Fruit fly (Drosophila melanogaster) whole organism, embryonic: ENCODE results near the gene PolD3.

Experiments
- CG1024 ChIP-seq: fragments of 200-800 bp; sonication (Bioruptor generic); IDR thresholded peaks from 2 replicates; pipeline ENCODE4 v1.3.6; 2022; ENCODE audit warnings: missing biosample characterization, missing genetic modification characterization
- CG10267 ChIP-seq: fragments of 200-800 bp; sonication (Bioruptor generic); optimal IDR thresholded peaks from 2 replicates; lab custom pipeline; 2018; ENCODE audit warnings: missing biosample characterization, mild to moderate bottlenecking, missing genetic modification characterization, moderate library complexity
- CG11695 ChIP-seq: fragments of 200-800 bp; sonication (Bioruptor generic); IDR thresholded peaks from 3 replicates; pipeline ENCODE4 v1.3.6; 2022; ENCODE audit warnings: missing biosample characterization, missing genetic modification characterization
- CG11723 ChIP-seq: fragments of 200-800 bp; sonication (Bioruptor generic); optimal IDR thresholded peaks from 2 replicates; lab custom pipeline; 2017; ENCODE audit warnings: missing biosample characterization, mild to moderate bottlenecking, missing genetic modification characterization
- CG15269 ChIP-seq: fragments of 200-800 bp; sonication (Bioruptor generic); optimal IDR thresholded peaks from 2 replicates; lab custom pipeline; 2018; ENCODE audit warnings: missing biosample characterization, mild to moderate bottlenecking, missing genetic modification characterization, moderate library complexity
- CG1832 ChIP-seq: fragments of 200-800 bp; sonication (Bioruptor generic); optimal IDR thresholded peaks from 2 replicates; lab custom pipeline; 2017; ENCODE audit warnings: missing biosample characterization, mild to moderate bottlenecking, missing genetic modification characterization, inconsistent platforms
- CG18619 ChIP-seq: fragments of 200-800 bp; sonication (Bioruptor generic); optimal IDR thresholded peaks from 3 replicates; lab custom pipeline; 2017; ENCODE audit warnings: missing biosample characterization, mild to moderate bottlenecking, missing genetic modification characterization
- CG2120 ChIP-seq: fragments of 200-800 bp; sonication (Bioruptor generic); optimal IDR thresholded peaks from 3 replicates; lab custom pipeline; 2016; ENCODE audit warnings: missing biosample characterization, missing genetic modification characterization
- CG3281 ChIP-seq: fragments of 200-800 bp; sonication (Bioruptor generic); optimal IDR thresholded peaks from 3 replicates; lab custom pipeline; 2017; ENCODE audit warnings: missing biosample characterization, mild to moderate bottlenecking, missing genetic modification characterization
- CG34376 ChIP-seq: fragments of 200-800 bp; sonication (Bioruptor generic); optimal IDR thresholded peaks from 2 replicates; lab custom pipeline; 2018; ENCODE audit warnings: missing biosample characterization, mild to moderate bottlenecking, missing genetic modification characterization
- CG34422 ChIP-seq: fragments of 200-800 bp; sonication (Bioruptor generic); IDR thresholded peaks from 3 replicates; pipeline ENCODE4 v1.3.6; 2022; ENCODE audit warnings: missing biosample characterization, missing genetic modification characterization
- CG4424 ChIP-seq: fragments of 200-800 bp; sonication (Bioruptor generic); optimal IDR thresholded peaks from 3 replicates; lab custom pipeline; 2016; ENCODE audit warnings: missing biosample characterization, missing genetic modification characterization
- CG4730 ChIP-seq: fragments of 200-800 bp; sonication (Bioruptor generic); IDR thresholded peaks from 2 replicates; pipeline ENCODE4 v1.3.6; 2022; ENCODE audit warnings: missing biosample characterization, missing genetic modification characterization
- CG6765 ChIP-seq: fragments of 200-800 bp; sonication (Bioruptor generic); optimal IDR thresholded peaks from 3 replicates; lab custom pipeline; 2017; ENCODE audit warnings: missing biosample characterization, mild to moderate bottlenecking, missing genetic modification characterization
- CG7372 ChIP-seq: fragments of 200-800 bp; sonication (Bioruptor generic); IDR thresholded peaks from 2 replicates; pipeline ENCODE4 v1.3.6; 2022; ENCODE audit warnings: missing biosample characterization, missing genetic modification characterization
- CG7556 ChIP-seq: fragments of 200-800 bp; sonication (Bioruptor generic); optimal IDR thresholded peaks from 2 replicates; lab custom pipeline; 2017; ENCODE audit warnings: missing biosample characterization, mild to moderate bottlenecking, missing genetic modification characterization
- CG9876 ChIP-seq: fragments of 200-800 bp; sonication (Bioruptor generic); optimal IDR thresholded peaks from 2 replicates; lab custom pipeline; 2016; ENCODE audit warnings: missing biosample characterization, missing genetic modification characterization
- HHEX ChIP-seq: fragments of 200-800 bp; sonication (Bioruptor generic); optimal IDR thresholded peaks from 3 replicates; lab custom pipeline; 2017; ENCODE audit warnings: missing biosample characterization, mild to moderate bottlenecking, missing genetic modification characterization, missing genetic modification reagents
- HLH4C ChIP-seq: fragments of 200-800 bp; sonication (Bioruptor generic); IDR thresholded peaks from 3 replicates; pipeline ENCODE4 v1.3.6; 2022; ENCODE audit warnings: missing biosample characterization, missing genetic modification characterization; ENCODE audit not compliant: partially characterized antibody
- Hr78 ChIP-seq, 2 experiments: fragments of 200-800 bp in 1 of 2; fragments of >200 bp in 1 of 2; sonication (Bioruptor generic) in 1 of 2; optimal IDR thresholded peaks; 2 replicates each; lab custom pipeline; 2017 to 2019; ENCODE audit warnings: missing biosample characterization in 2 of 2, missing genetic modification characterization in 2 of 2, mild to moderate bottlenecking in 1 of 2, moderate library complexity in 1 of 2
- Kr ChIP-seq: fragments of 200-800 bp; sonication (Bioruptor generic); optimal IDR thresholded peaks from 2 replicates; lab custom pipeline; 2017; ENCODE audit warnings: missing biosample characterization, mild to moderate bottlenecking, missing genetic modification characterization
- MBD-R2 ChIP-seq: fragments of 200-800 bp; sonication (Bioruptor generic); IDR thresholded peaks from 2 replicates; pipeline ENCODE4 v1.3.6; 2022; ENCODE audit warnings: missing biosample characterization, missing genetic modification characterization
- Max ChIP-seq: fragments of 200-800 bp; sonication (Bioruptor generic); optimal IDR thresholded peaks from 2 replicates; lab custom pipeline; 2016; ENCODE audit warnings: missing biosample characterization, mild to moderate bottlenecking, missing genetic modification characterization
- NFAT ChIP-seq: fragments of 200-800 bp; sonication (Bioruptor generic); IDR thresholded peaks from 2 replicates; pipeline ENCODE4 v1.3.6; 2022; ENCODE audit warnings: missing biosample characterization, missing genetic modification characterization
- NK7.1 ChIP-seq: fragments of 200-800 bp; sonication (Bioruptor generic); optimal IDR thresholded peaks from 3 replicates; lab custom pipeline; 2016; ENCODE audit warnings: missing biosample characterization, missing genetic modification characterization
- Nf-YC ChIP-seq: fragments of 200-800 bp; optimal IDR thresholded peaks from 3 replicates; lab custom pipeline; 2019; ENCODE audit warnings: missing biosample characterization, mild to moderate bottlenecking, missing genetic modification characterization, moderate library complexity
- Spps ChIP-seq: fragments of 200-800 bp; sonication (Bioruptor generic); optimal IDR thresholded peaks from 2 replicates; lab custom pipeline; 2018; ENCODE audit warnings: missing biosample characterization, mild to moderate bottlenecking, missing genetic modification characterization
- TFAM ChIP-seq: fragments of 200-800 bp; sonication (Bioruptor generic); optimal IDR thresholded peaks from 2 replicates; lab custom pipeline; 2017; ENCODE audit warnings: missing biosample characterization, missing genetic modification characterization, inconsistent platforms
- Xrp1 ChIP-seq: fragments of 200-800 bp; sonication (Bioruptor generic); IDR thresholded peaks from 2 replicates; pipeline ENCODE4 v1.3.6; 2022; ENCODE audit warnings: missing biosample characterization, missing genetic modification characterization
- ase ChIP-seq: fragments of 200-800 bp; sonication (Bioruptor generic); IDR thresholded peaks from 3 replicates; pipeline ENCODE4 v1.3.6; 2022; ENCODE audit warnings: missing biosample characterization, missing genetic modification characterization
- cad ChIP-seq: fragments of >200 bp; optimal IDR thresholded peaks from 2 replicates; lab custom pipeline; 2017; ENCODE audit warnings: missing biosample characterization, missing genetic modification characterization
- chif ChIP-seq, 2 experiments: fragments of 200-800 bp; sonication (Bioruptor generic); optimal IDR thresholded peaks; 3 replicates each; lab custom pipeline; 2016; ENCODE audit warnings: missing biosample characterization in 2 of 2, missing genetic modification characterization in 2 of 2
- corto ChIP-seq: fragments of 200-800 bp; sonication (Bioruptor generic); optimal IDR thresholded peaks from 2 replicates; lab custom pipeline; 2016; ENCODE audit warnings: missing biosample characterization, mild to moderate bottlenecking, missing genetic modification characterization, moderate library complexity
- dimm ChIP-seq: fragments of 200-800 bp; sonication (Bioruptor generic); IDR thresholded peaks from 2 replicates; pipeline ENCODE4 v1.3.6; 2022; ENCODE audit warnings: missing biosample characterization, missing genetic modification characterization
- disco-r ChIP-seq: fragments of 200-800 bp; sonication (Bioruptor generic); optimal IDR thresholded peaks from 2 replicates; lab custom pipeline; 2016; ENCODE audit warnings: missing biosample characterization, missing genetic modification characterization
- dmrt11E ChIP-seq: fragments of 200-800 bp; sonication (Bioruptor generic); optimal IDR thresholded peaks from 3 replicates; lab custom pipeline; 2018; ENCODE audit warnings: missing biosample characterization, mild to moderate bottlenecking, missing genetic modification characterization, moderate library complexity
- emc ChIP-seq: fragments of 200-800 bp; sonication (Bioruptor generic); optimal IDR thresholded peaks from 2 replicates; lab custom pipeline; 2016; ENCODE audit warnings: missing biosample characterization, missing genetic modification characterization
- gsb-n ChIP-seq: fragments of 200-800 bp; sonication (Bioruptor generic); optimal IDR thresholded peaks from 3 replicates; lab custom pipeline; 2018; ENCODE audit warnings: missing biosample characterization, mild to moderate bottlenecking, missing genetic modification characterization
- hkb ChIP-seq, 2 experiments: fragments of 200-800 bp in 1 of 2; fragments of >200 bp in 1 of 2; sonication (Bioruptor generic) in 1 of 2; IDR thresholded peaks in 1 of 2; optimal IDR thresholded peaks in 1 of 2; 2 replicates each; pipeline versions ENCODE4 v1.3.6 to Lab custom; 2017 to 2022; ENCODE audit warnings: missing biosample characterization in 1 of 2, missing genetic modification characterization in 1 of 2
- insv ChIP-seq, 2 experiments: fragments of 200-800 bp; sonication (Bioruptor generic); optimal IDR thresholded peaks; 3 replicates each; lab custom pipeline; 2016 to 2018; ENCODE audit warnings: missing biosample characterization in 2 of 2, missing genetic modification characterization in 2 of 2
- knrl ChIP-seq: fragments of 200-800 bp; sonication (Bioruptor generic); IDR thresholded peaks from 3 replicates; pipeline ENCODE4 v1.3.6; 2022; ENCODE audit warnings: missing biosample characterization, missing genetic modification characterization; ENCODE audit not compliant: partially characterized antibody
- mam ChIP-seq: fragments of 200-800 bp; sonication (Bioruptor generic); optimal IDR thresholded peaks from 3 replicates; lab custom pipeline; 2016; ENCODE audit warnings: missing biosample characterization, missing genetic modification characterization
- otp ChIP-seq: fragments of 200-800 bp; sonication (Bioruptor generic); IDR thresholded peaks from 3 replicates; pipeline ENCODE4, ENCODE4 v1.3.6; 2022; ENCODE audit warnings: missing biosample characterization, missing genetic modification characterization
- pnt ChIP-seq: fragments of 200-800 bp; sonication (Bioruptor generic); optimal IDR thresholded peaks from 3 replicates; lab custom pipeline; 2016; ENCODE audit warnings: missing biosample characterization, missing genetic modification characterization
- sim ChIP-seq: fragments of 200-800 bp; sonication (Bioruptor generic); IDR thresholded peaks from 2 replicates; pipeline ENCODE4 v1.3.6; 2022; ENCODE audit warnings: missing biosample characterization, missing genetic modification characterization
- tio ChIP-seq: fragments of 200-800 bp; sonication (Bioruptor generic); optimal IDR thresholded peaks from 2 replicates; lab custom pipeline; 2017; ENCODE audit warnings: missing biosample characterization, missing genetic modification characterization, inconsistent platforms
- trem ChIP-seq: fragments of 200-800 bp; optimal IDR thresholded peaks from 3 replicates; lab custom pipeline; 2019; ENCODE audit warnings: missing biosample characterization, mild to moderate bottlenecking, missing genetic modification characterization, moderate library complexity
- yki ChIP-seq: fragments of >200 bp; optimal IDR thresholded peaks from 3 replicates; lab custom pipeline; 2018
- zen ChIP-seq: fragments of 200-800 bp; sonication (Bioruptor generic); optimal IDR thresholded peaks from 3 replicates; lab custom pipeline; 2018; ENCODE audit warnings: missing biosample characterization, mild to moderate bottlenecking, missing genetic modification characterization, moderate library complexity
- zfh2 ChIP-seq: fragments of 200-800 bp; sonication (Bioruptor generic); optimal IDR thresholded peaks from 2 replicates; lab custom pipeline; 2016; ENCODE audit warnings: missing biosample characterization, missing genetic modification characterization

Gene PolD3

dm6 chr2L:15254229-15254861 lies 1.8 kb downstream of the PolD3 start (continued):
- no peak for TF ChIP-seq hkb (optimal IDR thresholded peaks at IDR 0.05; lab: Kevin White, UChicago)
- peak; percentile 66; the same call in 1 of the 2 replicates for TF ChIP-seq hkb (GFP tag; IDR thresholded peaks at IDR 0.05; lab: Robert Waterston, UW)
- peak; percentile 5 for TF ChIP-seq trem (tag; lab: Kevin White, UChicago)
- no peak for TF ChIP-seq gsb-n
- peak; percentile 49 for TF ChIP-seq CG4424
- no peak for TF ChIP-seq CG15269 (tag; lab: Kevin White, UChicago)
- TF ChIP-seq zen (tag; lab: Kevin White, UChicago) = peak; percentile 19
- TF ChIP-seq sim (GFP tag; lab: Robert Waterston, UW) = no peak
- no peak for TF ChIP-seq NFAT (GFP tag; lab: Robert Waterston, UW)
- peak in 1 of 2 experiments; percentile 64 for TF ChIP-seq chif (GFP tag; optimal IDR thresholded peaks at IDR 0.05; lab: Kevin White, UChicago)
- TF ChIP-seq ase = peak; percentile 45; the same call in 1 of the 3 replicates
- TF ChIP-seq dmrt11E (tag; lab: Kevin White, UChicago) = no peak
- peak; percentile 17 for TF ChIP-seq CG34376 (GFP tag; lab: Kevin White, UChicago)
- TF ChIP-seq CG4730 (GFP tag; lab: Robert Waterston, UW) = no peak
- TF ChIP-seq knrl = no peak
- TF ChIP-seq otp (GFP tag; lab: Robert Waterston, UW) = no peak
- no peak for TF ChIP-seq CG6765 (GFP tag; lab: Kevin White, UChicago)
- peak; percentile 36 for TF ChIP-seq CG9876
- TF ChIP-seq disco-r = no peak
- TF ChIP-seq CG11695 (GFP tag; lab: Robert Waterston, UW) = peak; percentile 57; the same call in 1 of the 3 replicates
- TF ChIP-seq CG2120 = peak; percentile 76
- TF ChIP-seq CG10267 (tag; lab: Kevin White, UChicago) = no peak
- peak; percentile 15 for TF ChIP-seq zfh2 (GFP tag; lab: Kevin White, UChicago)
- TF ChIP-seq yki = no peak
- TF ChIP-seq CG1024 = no peak
- no peak for TF ChIP-seq MBD-R2 (GFP tag; lab: Robert Waterston, UW)
- peak; percentile 45 for TF ChIP-seq CG7556 (GFP tag; lab: Kevin White, UChicago)
- TF ChIP-seq CG18619 (GFP tag; lab: Kevin White, UChicago) = no peak
- TF ChIP-seq mam = peak; percentile 42
- no peak for TF ChIP-seq cad (GFP tag; lab: Kevin White, UChicago)
- TF ChIP-seq tio = peak; percentile 35
- TF ChIP-seq Hr78 (GFP tag; optimal IDR thresholded peaks at IDR 0.05; lab: Kevin White, UChicago) = no peak
- no peak for TF ChIP-seq Spps (tag; lab: Kevin White, UChicago)
- no peak for TF ChIP-seq dimm
- TF ChIP-seq TFAM (GFP tag; lab: Kevin White, UChicago) = no peak
- no peak for TF ChIP-seq corto (GFP tag; lab: Kevin White, UChicago)
- TF ChIP-seq emc (GFP tag; lab: Kevin White, UChicago) = no peak
- TF ChIP-seq HLH4C (GFP tag; lab: Robert Waterston, UW) = no peak
- no peak for TF ChIP-seq pnt (GFP tag; lab: Kevin White, UChicago)
- TF ChIP-seq insv (GFP tag; optimal IDR thresholded peaks at IDR 0.05; lab: Kevin White, UChicago) = no peak
- TF ChIP-seq CG3281 (GFP tag; lab: Kevin White, UChicago) = peak; percentile 46
- TF ChIP-seq Nf-YC = no peak
- no peak for TF ChIP-seq CG7372
- peak; percentile 72 for TF ChIP-seq HHEX
- no peak for TF ChIP-seq CG11723
- TF ChIP-seq CG1832 = no peak
- TF ChIP-seq Max (GFP tag; lab: Kevin White, UChicago) = no peak
- TF ChIP-seq CG34422 (GFP tag; lab: Robert Waterston, UW) = no peak
- TF ChIP-seq Kr (GFP tag; lab: Kevin White, UChicago) = no peak
- TF ChIP-seq NK7.1 (GFP tag; lab: Kevin White, UChicago) = no peak
- TF ChIP-seq Xrp1 (GFP tag; lab: Robert Waterston, UW) = peak; percentile 70
